Fruit fly (Drosophila melanogaster): ENCODE measurements around the gene CG7065.

- TF ChIP-seq Mnt (GFP tag; optimal IDR thresholded peaks at IDR 0.05): no peak
- no peak for TF ChIP-seq pad (GFP tag; optimal IDR thresholded peaks at IDR 0.05)
- TF ChIP-seq Crg-1 (GFP tag; optimal IDR thresholded peaks at IDR 0.05): no peak
- TF ChIP-seq tj (GFP tag; optimal IDR thresholded peaks at IDR 0.05): no peak
- TF ChIP-seq cnc (optimal IDR thresholded peaks at IDR 0.05): no peak
- TF ChIP-seq CG7045 (GFP tag; optimal IDR thresholded peaks at IDR 0.05): no peak
- no peak for TF ChIP-seq CG11617 (GFP tag; optimal IDR thresholded peaks at IDR 0.05)
- no peak for TF ChIP-seq bab1 (GFP tag; optimal IDR thresholded peaks at IDR 0.05)
- no peak for TF ChIP-seq CG12768 (GFP tag; optimal IDR thresholded peaks at IDR 0.05)
These were observed 24.5 kb upstream of the CG7065 start for dm6 chrX:9117831-9118230.
